Fruit fly (Drosophila melanogaster) whole organism, embryonic: ENCODE results near the gene CG7239.

ENCODE experiments used
- Aef1 ChIP-seq: fragments of 200-800 bp; sonication (Bioruptor generic); IDR thresholded peaks from 3 replicates; pipeline ENCODE4 v1.3.6; 2022; ENCODE audit warnings: missing biosample characterization, missing genetic modification characterization
- Awh ChIP-seq: fragments of 200-800 bp; sonication (Bioruptor generic); IDR thresholded peaks from 2 replicates; pipeline ENCODE4, ENCODE4 v1.3.6; 2022; ENCODE audit warnings: missing biosample characterization, missing genetic modification characterization
- CG10366 ChIP-seq: fragments of 200-800 bp; sonication (Bioruptor generic); IDR thresholded peaks from 2 replicates; pipeline ENCODE4 v1.3.6; 2022; ENCODE audit warnings: missing biosample characterization, missing genetic modification characterization
- CG11093 ChIP-seq: fragments of 200-800 bp; sonication (Bioruptor generic); IDR thresholded peaks from 3 replicates; pipeline ENCODE4 v1.3.6; 2022; ENCODE audit warnings: missing biosample characterization, missing genetic modification characterization
- CG11456 ChIP-seq: fragments of 200-800 bp; sonication (Bioruptor generic); IDR thresholded peaks from 3 replicates; pipeline ENCODE4 v1.3.6; 2022; ENCODE audit warnings: missing biosample characterization, missing genetic modification characterization
- CG11560 ChIP-seq: fragments of 200-800 bp; sonication (Bioruptor generic); IDR thresholded peaks from 3 replicates; pipeline ENCODE4 v1.3.6; 2022; ENCODE audit warnings: missing biosample characterization, missing genetic modification characterization
- CG11696 ChIP-seq: fragments of 200-800 bp; sonication (Bioruptor generic); IDR thresholded peaks from 2 replicates; pipeline ENCODE4 v1.3.6; 2022; ENCODE audit warnings: missing biosample characterization, missing genetic modification characterization
- CG13424 ChIP-seq: fragments of 200-800 bp; sonication (Bioruptor generic); optimal IDR thresholded peaks from 2 replicates; lab custom pipeline; 2019; ENCODE audit warnings: missing biosample characterization, mild to moderate bottlenecking, missing genetic modification characterization, moderate library complexity
- CG16779 ChIP-seq: fragments of 200-800 bp; sonication (Bioruptor generic); IDR thresholded peaks from 2 replicates; pipeline ENCODE4 v1.3.6; 2022; ENCODE audit warnings: missing biosample characterization, missing genetic modification characterization
- CG17328 ChIP-seq: fragments of 200-800 bp; sonication (Bioruptor generic); IDR thresholded peaks from 2 replicates; pipeline ENCODE4 v1.3.6; 2022; ENCODE audit warnings: missing biosample characterization, missing genetic modification characterization
- CG17359 ChIP-seq: fragments of 200-800 bp; sonication (Bioruptor generic); optimal IDR thresholded peaks from 3 replicates; lab custom pipeline; 2018; ENCODE audit warnings: missing biosample characterization, mild to moderate bottlenecking, missing genetic modification characterization, moderate library complexity
- CG17802 ChIP-seq: fragments of 200-800 bp; sonication (Bioruptor generic); optimal IDR thresholded peaks from 2 replicates; lab custom pipeline; 2018; ENCODE audit warnings: missing biosample characterization, mild to moderate bottlenecking, missing genetic modification characterization, moderate library complexity
- CG18476 ChIP-seq: fragments of 200-800 bp; sonication (Bioruptor generic); optimal IDR thresholded peaks from 2 replicates; lab custom pipeline; 2016; ENCODE audit warnings: missing biosample characterization, mild to moderate bottlenecking, missing genetic modification characterization
- CG30020 ChIP-seq: fragments of 200-800 bp; optimal IDR thresholded peaks from 2 replicates; lab custom pipeline; 2019; ENCODE audit warnings: missing biosample characterization, mild to moderate bottlenecking, missing genetic modification characterization, moderate library complexity
- CG30431 ChIP-seq: fragments of 200-800 bp; sonication (Bioruptor generic); optimal IDR thresholded peaks from 2 replicates; lab custom pipeline; 2017; ENCODE audit warnings: missing biosample characterization, missing genetic modification characterization
- CG3281 ChIP-seq: fragments of 200-800 bp; sonication (Bioruptor generic); optimal IDR thresholded peaks from 3 replicates; lab custom pipeline; 2017; ENCODE audit warnings: missing biosample characterization, mild to moderate bottlenecking, missing genetic modification characterization
- CG3407 ChIP-seq: fragments of 200-800 bp; sonication (Bioruptor generic); optimal IDR thresholded peaks from 2 replicates; lab custom pipeline; 2018; ENCODE audit warnings: missing biosample characterization, mild to moderate bottlenecking, missing genetic modification characterization
- CG4328 ChIP-seq: fragments of 200-800 bp; sonication (Bioruptor generic); optimal IDR thresholded peaks from 3 replicates; lab custom pipeline; 2017; ENCODE audit warnings: missing biosample characterization, missing genetic modification reagents, missing genetic modification characterization
- CG7556 ChIP-seq: fragments of 200-800 bp; sonication (Bioruptor generic); optimal IDR thresholded peaks from 2 replicates; lab custom pipeline; 2017; ENCODE audit warnings: missing biosample characterization, mild to moderate bottlenecking, missing genetic modification characterization
- Deaf1 ChIP-seq: fragments of 200-800 bp; optimal IDR thresholded peaks from 3 replicates; lab custom pipeline; 2019; ENCODE audit warnings: missing biosample characterization, mild to moderate bottlenecking, missing genetic modification characterization, moderate library complexity
- Dp ChIP-seq: fragments of 200-800 bp; sonication (Bioruptor generic); optimal IDR thresholded peaks from 2 replicates; lab custom pipeline; 2018; ENCODE audit warnings: missing biosample characterization, mild to moderate bottlenecking, missing genetic modification characterization, moderate library complexity
- E2f1 ChIP-seq: fragments of 200-800 bp; sonication (Bioruptor generic); IDR thresholded peaks from 2 replicates; pipeline ENCODE4 v1.3.6; 2022; ENCODE audit warnings: missing biosample characterization, missing genetic modification characterization
- ERR ChIP-seq: fragments of 200-800 bp; sonication (Bioruptor generic); optimal IDR thresholded peaks from 2 replicates; lab custom pipeline; 2016; ENCODE audit warnings: missing biosample characterization, missing genetic modification characterization
- Fer1 ChIP-seq: fragments of 200-800 bp; sonication (Bioruptor generic); optimal IDR thresholded peaks from 2 replicates; lab custom pipeline; 2017; ENCODE audit warnings: missing biosample characterization, mild to moderate bottlenecking, missing genetic modification characterization
- Fer2 ChIP-seq: fragments of 200-800 bp; sonication (Bioruptor generic); optimal IDR thresholded peaks from 2 replicates; lab custom pipeline; 2018; ENCODE audit warnings: missing biosample characterization, mild to moderate bottlenecking, missing genetic modification characterization, moderate library complexity
- Gug ChIP-seq: fragments of 200-800 bp; sonication (Bioruptor generic); IDR thresholded peaks from 4 replicates; pipeline ENCODE4 v1.3.6; 2022; ENCODE audit warnings: missing biosample characterization, missing genetic modification characterization
- HLH4C ChIP-seq: fragments of 200-800 bp; sonication (Bioruptor generic); IDR thresholded peaks from 3 replicates; pipeline ENCODE4 v1.3.6; 2022; ENCODE audit warnings: missing biosample characterization, missing genetic modification characterization; ENCODE audit not compliant: partially characterized antibody
- Hsf ChIP-seq: fragments of 200-800 bp; sonication (Bioruptor generic); optimal IDR thresholded peaks from 3 replicates; lab custom pipeline; 2016; ENCODE audit warnings: missing biosample characterization, missing genetic modification characterization
- Mrtf ChIP-seq: fragments of 200-800 bp; sonication (Bioruptor generic); IDR thresholded peaks from 3 replicates; pipeline ENCODE4 v1.3.6; 2022; ENCODE audit warnings: missing biosample characterization, missing genetic modification characterization
- Nf-YB ChIP-seq: fragments of 200-800 bp; sonication (Bioruptor generic); optimal IDR thresholded peaks from 3 replicates; lab custom pipeline; 2019; ENCODE audit warnings: missing biosample characterization, mild to moderate bottlenecking, missing genetic modification characterization, moderate library complexity
- Taf1 ChIP-seq: fragments of 200-800 bp; sonication (Bioruptor generic); IDR thresholded peaks from 2 replicates; pipeline ENCODE4 v1.3.6; 2022; ENCODE audit warnings: missing biosample characterization, missing genetic modification characterization
- ap ChIP-seq: fragments of 200-800 bp; sonication (Bioruptor generic); IDR thresholded peaks from 2 replicates; pipeline ENCODE4 v1.3.6; 2022; ENCODE audit warnings: missing biosample characterization, missing genetic modification characterization
- ash1 ChIP-seq: fragments of 200-800 bp; sonication (Bioruptor generic); optimal IDR thresholded peaks from 2 replicates; lab custom pipeline; 2018; ENCODE audit warnings: missing biosample characterization, mild to moderate bottlenecking, missing genetic modification characterization
- bcd ChIP-seq: fragments of 200-800 bp; sonication (Bioruptor generic); optimal IDR thresholded peaks from 2 replicates; lab custom pipeline; 2017; ENCODE audit warnings: missing biosample characterization, mild to moderate bottlenecking, missing genetic modification characterization
- cato ChIP-seq: fragments of 200-800 bp; sonication (Bioruptor generic); optimal IDR thresholded peaks from 2 replicates; lab custom pipeline; 2016; ENCODE audit warnings: missing biosample characterization, missing genetic modification characterization, borderline replicate concordance
- chif ChIP-seq, 2 experiments: fragments of 200-800 bp; sonication (Bioruptor generic); optimal IDR thresholded peaks; 3 replicates each; lab custom pipeline; 2016; ENCODE audit warnings: missing biosample characterization in 2 of 2, missing genetic modification characterization in 2 of 2
- chm ChIP-seq: fragments of 200-800 bp; sonication (Bioruptor generic); IDR thresholded peaks from 2 replicates; pipeline ENCODE4 v1.3.6; 2022; ENCODE audit warnings: missing biosample characterization, missing genetic modification characterization
- dan ChIP-seq: fragments of 200-800 bp; sonication (Bioruptor generic); IDR thresholded peaks from 2 replicates; pipeline ENCODE4 v1.3.6; 2022; ENCODE audit warnings: missing biosample characterization, missing genetic modification characterization
- en ChIP-seq: fragments of 200-800 bp; sonication (Bioruptor generic); optimal IDR thresholded peaks from 2 replicates; lab custom pipeline; 2016; ENCODE audit warnings: missing biosample characterization, missing genetic modification characterization
- fd64A ChIP-seq: fragments of 200-800 bp; sonication (Bioruptor generic); optimal IDR thresholded peaks from 3 replicates; lab custom pipeline; 2018; ENCODE audit warnings: missing biosample characterization, mild to moderate bottlenecking, missing genetic modification characterization
- ftz-f1 ChIP-seq: fragments of 200-800 bp; sonication (Bioruptor generic); optimal IDR thresholded peaks from 2 replicates; lab custom pipeline; 2016; ENCODE audit warnings: missing biosample characterization, missing genetic modification characterization
- gcm ChIP-seq: fragments of 200-800 bp; sonication (Bioruptor generic); optimal IDR thresholded peaks from 2 replicates; lab custom pipeline; 2019; ENCODE audit warnings: missing biosample characterization, mild to moderate bottlenecking, missing genetic modification characterization, moderate library complexity
- gem ChIP-seq: fragments of 200-800 bp; sonication (Bioruptor generic); optimal IDR thresholded peaks from 2 replicates; lab custom pipeline; 2019; ENCODE audit warnings: missing biosample characterization, mild to moderate bottlenecking, missing genetic modification characterization, moderate library complexity
- mirr ChIP-seq: fragments of 200-800 bp; sonication (Bioruptor generic); optimal IDR thresholded peaks from 3 replicates; lab custom pipeline; 2018; ENCODE audit warnings: missing biosample characterization, mild to moderate bottlenecking, missing genetic modification characterization
- odd ChIP-seq: fragments of 200-800 bp; sonication (Bioruptor generic); optimal IDR thresholded peaks from 2 replicates; lab custom pipeline; 2017; ENCODE audit warnings: missing biosample characterization, mild to moderate bottlenecking, missing genetic modification characterization
- phol ChIP-seq: fragments of 200-800 bp; sonication (Bioruptor generic); optimal IDR thresholded peaks from 3 replicates; lab custom pipeline; 2018; ENCODE audit warnings: missing biosample characterization, mild to moderate bottlenecking, missing genetic modification characterization, moderate library complexity
- rib ChIP-seq: fragments of 200-800 bp; sonication (Bioruptor generic); IDR thresholded peaks from 2 replicates; pipeline ENCODE4 v1.3.6; 2022; ENCODE audit warnings: missing biosample characterization, missing genetic modification characterization
- sc ChIP-seq, 3 experiments: fragments of >200 bp in 2 of 3; fragments of 200-800 bp in 1 of 3; sonication (Bioruptor generic) in 1 of 3; optimal IDR thresholded peaks; 2 replicates in 2 of 3; 3 replicates in 1 of 3; lab custom pipeline; 2017; ENCODE audit warnings: mild to moderate bottlenecking in 1 of 3, missing biosample characterization in 1 of 3, missing genetic modification characterization in 1 of 3, missing genetic modification reagents in 1 of 3
- scrt ChIP-seq: fragments of 200-800 bp; sonication (Bioruptor generic); optimal IDR thresholded peaks from 2 replicates; lab custom pipeline; 2018; ENCODE audit warnings: missing biosample characterization, mild to moderate bottlenecking, missing genetic modification characterization, moderate library complexity
- slp2 ChIP-seq: fragments of 200-800 bp; sonication (Bioruptor generic); optimal IDR thresholded peaks from 2 replicates; lab custom pipeline; 2016; ENCODE audit warnings: missing biosample characterization, missing genetic modification characterization
- ttk ChIP-seq: fragments of 200-800 bp; sonication (Bioruptor generic); IDR thresholded peaks from 2 replicates; pipeline ENCODE4 v2.1.2; 2022; ENCODE audit warnings: missing biosample characterization, missing genetic modification characterization
- z ChIP-seq: fragments of 200-800 bp; sonication (Bioruptor generic); IDR thresholded peaks from 3 replicates; pipeline ENCODE4 v1.3.6; 2022; ENCODE audit warnings: missing biosample characterization, missing genetic modification characterization

Gene CG7239

DNA sequence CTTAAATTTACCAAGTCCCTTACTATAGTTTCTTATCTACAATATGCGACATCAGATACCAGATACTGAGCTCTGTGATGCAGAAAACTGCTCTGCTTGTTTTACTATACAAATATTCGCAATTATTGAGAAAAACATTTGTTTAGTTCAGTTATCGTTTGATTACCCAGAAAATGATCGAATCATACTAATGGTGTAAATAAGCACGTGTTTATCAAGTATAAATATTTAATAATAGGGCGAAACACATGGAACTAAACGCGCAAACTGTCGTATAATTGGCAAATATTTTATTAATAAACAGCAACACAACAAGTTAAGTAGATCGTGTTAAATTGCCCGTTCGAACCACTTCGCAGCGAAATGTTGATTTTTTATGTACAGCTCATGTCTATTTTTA is 4.0 kb upstream of the CG7239 start (continued):
- TF ChIP-seq z: no peak
- no peak for TF ChIP-seq fd64A (GFP tag; lab: Kevin White, UChicago)
- peak; percentile 8 for TF ChIP-seq CG4328 (GFP tag; lab: Kevin White, UChicago)
- TF ChIP-seq Aef1 (GFP tag; lab: Robert Waterston, UW): no peak
- peak; percentile 50 for TF ChIP-seq odd (GFP tag; lab: Kevin White, UChicago)
- 0 out of 2 replicates have a peak, but pooled peaks have one; percentile 8 for TF ChIP-seq CG10366
- TF ChIP-seq Nf-YB (GFP tag; lab: Kevin White, UChicago): peak; percentile 4
- no peak for TF ChIP-seq gcm (GFP tag; lab: Kevin White, UChicago)
- peak; percentile 46 for TF ChIP-seq scrt (GFP tag; lab: Kevin White, UChicago)
- peak; percentile 50 for TF ChIP-seq Fer2 (tag; lab: Kevin White, UChicago)
- TF ChIP-seq ash1 (GFP tag; lab: Kevin White, UChicago): no peak
- no peak for TF ChIP-seq Awh (GFP tag; lab: Robert Waterston, UW)
- TF ChIP-seq Hsf (GFP tag; lab: Kevin White, UChicago): peak; percentile 14
- no peak for TF ChIP-seq ftz-f1 (GFP tag; lab: Kevin White, UChicago)
- no peak for TF ChIP-seq CG11560
- TF ChIP-seq CG3407: peak; percentile 37
- peak; percentile 51 for TF ChIP-seq mirr (GFP tag; lab: Kevin White, UChicago)
- TF ChIP-seq CG18476 (GFP tag; lab: Kevin White, UChicago): peak; percentile 21
- TF ChIP-seq CG7556 (GFP tag; lab: Kevin White, UChicago): peak; percentile 37
- TF ChIP-seq Mrtf (GFP tag; lab: Robert Waterston, UW): no peak
- no peak for TF ChIP-seq cato (GFP tag; lab: Kevin White, UChicago)
- TF ChIP-seq ERR (GFP tag; lab: Kevin White, UChicago): no peak
- TF ChIP-seq CG13424 (tag; lab: Kevin White, UChicago): no peak
- peak; percentile 55 for TF ChIP-seq rib
- TF ChIP-seq CG11093 (GFP tag; lab: Robert Waterston, UW): no peak
- no peak for TF ChIP-seq HLH4C (GFP tag; lab: Robert Waterston, UW)
- TF ChIP-seq Gug: no peak
- TF ChIP-seq en (GFP tag; lab: Kevin White, UChicago): no peak
- TF ChIP-seq Dp (GFP tag; lab: Kevin White, UChicago): no peak
- no peak for TF ChIP-seq chm (GFP tag; lab: Robert Waterston, UW)
- TF ChIP-seq CG30431: no peak
- TF ChIP-seq Fer1 (GFP tag; lab: Kevin White, UChicago): peak; percentile 60
- peak in 1 of 2 experiments; percentile 30 for TF ChIP-seq chif (GFP tag; optimal IDR thresholded peaks at IDR 0.05; lab: Kevin White, UChicago)
- no peak for TF ChIP-seq CG17802
- no peak for TF ChIP-seq CG17328 (GFP tag; lab: Robert Waterston, UW)
- no peak for TF ChIP-seq CG30020 (tag; lab: Kevin White, UChicago)
- no peak for TF ChIP-seq phol (tag; lab: Kevin White, UChicago)
- TF ChIP-seq CG11456 (GFP tag; lab: Robert Waterston, UW): peak; percentile 72; the same call in 2 of the 3 replicates
- TF ChIP-seq ap (GFP tag; lab: Robert Waterston, UW): no peak
- no peak for TF ChIP-seq slp2
- TF ChIP-seq CG17359 (tag; lab: Kevin White, UChicago): peak; percentile 55
- TF ChIP-seq Deaf1 (tag; lab: Kevin White, UChicago): no peak
- no peak for TF ChIP-seq Taf1 (GFP tag; lab: Robert Waterston, UW)
- TF ChIP-seq CG16779 (GFP tag; lab: Robert Waterston, UW): no peak
- no peak for TF ChIP-seq ttk (GFP tag; lab: Robert Waterston, UW)
- peak; percentile 41 for TF ChIP-seq bcd (GFP tag; lab: Kevin White, UChicago)
- no peak for TF ChIP-seq E2f1 (GFP tag; lab: Robert Waterston, UW)
- TF ChIP-seq gem (tag; lab: Kevin White, UChicago): peak; percentile 76
- no peak for TF ChIP-seq sc (optimal IDR thresholded peaks at IDR 0.05; lab: Kevin White, UChicago)
- no peak for TF ChIP-seq sc (GFP tag; optimal IDR thresholded peaks at IDR 0.05; lab: Kevin White, UChicago)
- peak; percentile 74 for TF ChIP-seq CG3281 (GFP tag; lab: Kevin White, UChicago)
- TF ChIP-seq CG11696 (GFP tag; lab: Robert Waterston, UW): no peak
- no peak for TF ChIP-seq dan (GFP tag; lab: Robert Waterston, UW)
